Fruit fly (Drosophila melanogaster) whole organism, embryonic: Measurements from ENCODE around the gene CG32551.
A peak's percentile ranks its signal among the peaks of the same experiment; 100 is the strongest.

Source experiments
- Adf1 ChIP-seq: fragments of 200-800 bp; sonication (Bioruptor generic); IDR thresholded peaks from 2 replicates; pipeline ENCODE4 v1.3.6; 2022; ENCODE audit warnings: missing biosample characterization, missing genetic modification characterization
- Atf-2 ChIP-seq: fragments of 200-800 bp; sonication (Bioruptor generic); optimal IDR thresholded peaks from 2 replicates; lab custom pipeline; 2016; ENCODE audit warnings: missing biosample characterization, missing genetic modification characterization
- CG11504 ChIP-seq: fragments of 200-800 bp; sonication (Bioruptor generic); optimal IDR thresholded peaks from 3 replicates; lab custom pipeline; 2019; ENCODE audit warnings: missing biosample characterization, mild to moderate bottlenecking, missing genetic modification characterization, moderate library complexity
- CG11696 ChIP-seq: fragments of 200-800 bp; sonication (Bioruptor generic); IDR thresholded peaks from 2 replicates; pipeline ENCODE4 v1.3.6; 2022; ENCODE audit warnings: missing biosample characterization, missing genetic modification characterization
- CG12104 ChIP-seq: fragments of 200-800 bp; sonication (Bioruptor generic); optimal IDR thresholded peaks from 3 replicates; lab custom pipeline; 2016; ENCODE audit warnings: missing biosample characterization, missing genetic modification characterization
- CG32772 ChIP-seq: fragments of 200-800 bp; sonication (Bioruptor generic); IDR thresholded peaks from 2 replicates; pipeline ENCODE4 v1.3.6; 2022; ENCODE audit warnings: missing biosample characterization, missing genetic modification characterization
- CG33557 ChIP-seq: fragments of 200-800 bp; sonication (Bioruptor generic); optimal IDR thresholded peaks from 2 replicates; lab custom pipeline; 2019; ENCODE audit warnings: missing biosample characterization, mild to moderate bottlenecking, missing genetic modification characterization, moderate library complexity
- CG4328 ChIP-seq: fragments of 200-800 bp; sonication (Bioruptor generic); optimal IDR thresholded peaks from 3 replicates; lab custom pipeline; 2017; ENCODE audit warnings: missing biosample characterization, missing genetic modification reagents, missing genetic modification characterization
- CG4404 ChIP-seq: fragments of 200-800 bp; sonication (Bioruptor generic); IDR thresholded peaks from 2 replicates; pipeline ENCODE4 v1.3.6; 2022; ENCODE audit warnings: missing biosample characterization, missing genetic modification characterization
- CG5245 ChIP-seq: fragments of 200-800 bp; sonication (Bioruptor generic); optimal IDR thresholded peaks from 3 replicates; lab custom pipeline; 2016; ENCODE audit warnings: missing biosample characterization, missing genetic modification characterization
- CG8290 ChIP-seq, 3 experiments: fragments of 200-800 bp; sonication (Bioruptor generic); optimal IDR thresholded peaks; 2 replicates each; lab custom pipeline; 2016 to 2019; ENCODE audit warnings: missing biosample characterization in 3 of 3, missing genetic modification characterization in 3 of 3, mild to moderate bottlenecking in 2 of 3, moderate library complexity in 1 of 3
- CG8478 ChIP-seq: fragments of >200 bp; optimal IDR thresholded peaks from 2 replicates; lab custom pipeline; 2018
- CG9876 ChIP-seq: fragments of 200-800 bp; sonication (Bioruptor generic); optimal IDR thresholded peaks from 2 replicates; lab custom pipeline; 2016; ENCODE audit warnings: missing biosample characterization, missing genetic modification characterization
- Dad ChIP-seq: fragments of 200-800 bp; sonication (Bioruptor generic); optimal IDR thresholded peaks from 3 replicates; lab custom pipeline; 2016; ENCODE audit warnings: missing biosample characterization, missing genetic modification characterization
- Dbx ChIP-seq: fragments of 200-800 bp; sonication (Bioruptor generic); IDR thresholded peaks from 3 replicates; pipeline ENCODE4 v1.3.6; 2022; ENCODE audit warnings: missing biosample characterization, missing genetic modification characterization
- E2f2 ChIP-seq: fragments of 200-800 bp; sonication (Bioruptor generic); IDR thresholded peaks from 2 replicates; pipeline ENCODE4 v1.3.6; 2022; ENCODE audit warnings: missing biosample characterization, missing genetic modification characterization
- HHEX ChIP-seq: fragments of 200-800 bp; sonication (Bioruptor generic); optimal IDR thresholded peaks from 3 replicates; lab custom pipeline; 2017; ENCODE audit warnings: missing biosample characterization, mild to moderate bottlenecking, missing genetic modification characterization, missing genetic modification reagents
- HLH3B ChIP-seq: fragments of 200-800 bp; sonication (Bioruptor generic); IDR thresholded peaks from 2 replicates; pipeline ENCODE4 v1.3.6; 2022; ENCODE audit warnings: missing biosample characterization, missing genetic modification characterization
- Hsf ChIP-seq: fragments of 200-800 bp; sonication (Bioruptor generic); optimal IDR thresholded peaks from 3 replicates; lab custom pipeline; 2016; ENCODE audit warnings: missing biosample characterization, missing genetic modification characterization
- Lhr ChIP-seq: fragments of 200-800 bp; sonication (Bioruptor generic); optimal IDR thresholded peaks from 3 replicates; lab custom pipeline; 2017; ENCODE audit warnings: mild to moderate bottlenecking, missing biosample characterization, missing genetic modification reagents, missing genetic modification characterization
- Myb ChIP-seq: fragments of 200-800 bp; sonication (Bioruptor generic); optimal IDR thresholded peaks from 2 replicates; lab custom pipeline; 2016; ENCODE audit warnings: missing biosample characterization, missing genetic modification characterization
- NC2β ChIP-seq: fragments of 200-800 bp; sonication (Bioruptor generic); optimal IDR thresholded peaks from 2 replicates; lab custom pipeline; 2016; ENCODE audit warnings: missing biosample characterization, missing genetic modification characterization
- Nf-YA ChIP-seq: fragments of 200-800 bp; sonication (Bioruptor generic); IDR thresholded peaks from 2 replicates; pipeline ENCODE4 v1.3.6; 2022; ENCODE audit warnings: missing biosample characterization, missing genetic modification characterization
- Optix ChIP-seq: fragments of 200-800 bp; sonication (Bioruptor generic); IDR thresholded peaks from 3 replicates; pipeline ENCODE4 v1.3.6; 2022; ENCODE audit warnings: missing biosample characterization, missing genetic modification characterization
- Sox100B ChIP-seq: fragments of 200-800 bp; sonication (Bioruptor generic); optimal IDR thresholded peaks from 3 replicates; lab custom pipeline; 2018; ENCODE audit warnings: missing biosample characterization, mild to moderate bottlenecking, missing genetic modification characterization
- ase ChIP-seq: fragments of 200-800 bp; sonication (Bioruptor generic); IDR thresholded peaks from 3 replicates; pipeline ENCODE4 v1.3.6; 2022; ENCODE audit warnings: missing biosample characterization, missing genetic modification characterization
- chif ChIP-seq, 2 experiments: fragments of 200-800 bp; sonication (Bioruptor generic); optimal IDR thresholded peaks; 3 replicates each; lab custom pipeline; 2016; ENCODE audit warnings: missing biosample characterization in 2 of 2, missing genetic modification characterization in 2 of 2
- cwo ChIP-seq: fragments of 200-800 bp; sonication (Bioruptor generic); optimal IDR thresholded peaks from 3 replicates; lab custom pipeline; 2017; ENCODE audit warnings: missing biosample characterization, missing genetic modification characterization, mild to moderate bottlenecking, moderate library complexity, missing genetic modification reagents
- dpn ChIP-seq, 2 experiments: fragments of 200-800 bp; sonication (Bioruptor generic); optimal IDR thresholded peaks; 3 replicates each; lab custom pipeline; 2016; ENCODE audit warnings: missing biosample characterization in 2 of 2, missing genetic modification characterization in 2 of 2
- emc ChIP-seq: fragments of 200-800 bp; sonication (Bioruptor generic); optimal IDR thresholded peaks from 2 replicates; lab custom pipeline; 2016; ENCODE audit warnings: missing biosample characterization, missing genetic modification characterization
- ewg ChIP-seq: fragments of 200-800 bp; sonication (Bioruptor generic); optimal IDR thresholded peaks from 3 replicates; lab custom pipeline; 2017; ENCODE audit warnings: mild to moderate bottlenecking, missing biosample characterization, missing genetic modification reagents, missing genetic modification characterization
- gcm2 ChIP-seq: fragments of 200-800 bp; sonication (Bioruptor generic); optimal IDR thresholded peaks from 2 replicates; lab custom pipeline; 2016; ENCODE audit warnings: missing biosample characterization, missing genetic modification characterization
- gro ChIP-seq: fragments of 200-800 bp; sonication (Bioruptor generic); optimal IDR thresholded peaks from 2 replicates; lab custom pipeline; 2016; ENCODE audit warnings: missing biosample characterization, missing genetic modification characterization
- hb ChIP-seq: fragments of 200-800 bp; sonication (Bioruptor generic); IDR thresholded peaks from 3 replicates; pipeline ENCODE4 v1.3.6; 2022; ENCODE audit warnings: missing biosample characterization, missing genetic modification characterization; ENCODE audit not compliant: partially characterized antibody
- ind ChIP-seq: fragments of 200-800 bp; sonication (Bioruptor generic); optimal IDR thresholded peaks from 3 replicates; lab custom pipeline; 2016; ENCODE audit warnings: missing biosample characterization, missing genetic modification characterization
- kah ChIP-seq: fragments of 200-800 bp; sonication (Bioruptor generic); optimal IDR thresholded peaks from 2 replicates; lab custom pipeline; 2018; ENCODE audit warnings: missing biosample characterization, mild to moderate bottlenecking, missing genetic modification characterization
- mirr ChIP-seq: fragments of 200-800 bp; sonication (Bioruptor generic); optimal IDR thresholded peaks from 3 replicates; lab custom pipeline; 2018; ENCODE audit warnings: missing biosample characterization, mild to moderate bottlenecking, missing genetic modification characterization
- onecut ChIP-seq: fragments of 200-800 bp; sonication (Bioruptor generic); IDR thresholded peaks from 2 replicates; pipeline ENCODE4 v1.3.6; 2022; ENCODE audit warnings: missing biosample characterization, missing genetic modification characterization
- pho ChIP-seq: fragments of 200-800 bp; sonication (Bioruptor generic); optimal IDR thresholded peaks from 2 replicates; lab custom pipeline; 2016; ENCODE audit warnings: missing biosample characterization, missing genetic modification characterization
- ranshi ChIP-seq: fragments of 200-800 bp; sonication (Bioruptor generic); IDR thresholded peaks from 2 replicates; pipeline ENCODE4 v1.3.6; 2022; ENCODE audit warnings: missing biosample characterization, missing genetic modification characterization
- salm ChIP-seq: fragments of 200-800 bp; sonication (Bioruptor generic); optimal IDR thresholded peaks from 2 replicates; lab custom pipeline; 2018; ENCODE audit warnings: missing biosample characterization, mild to moderate bottlenecking, missing genetic modification characterization
- sens-2 ChIP-seq: fragments of 200-800 bp; sonication (Bioruptor generic); IDR thresholded peaks from 2 replicates; pipeline ENCODE4 v1.3.6; 2022; ENCODE audit warnings: missing biosample characterization, missing genetic modification characterization
- sr ChIP-seq: fragments of 200-800 bp; sonication (Bioruptor generic); IDR thresholded peaks from 3 replicates; pipeline ENCODE4 v1.3.6; 2022; ENCODE audit warnings: missing biosample characterization, missing genetic modification characterization
- tap ChIP-seq: fragments of 200-800 bp; optimal IDR thresholded peaks from 3 replicates; lab custom pipeline; 2019; ENCODE audit warnings: missing biosample characterization, mild to moderate bottlenecking, missing genetic modification characterization, moderate library complexity
- tgo ChIP-seq: fragments of 200-800 bp; sonication (Bioruptor generic); IDR thresholded peaks from 3 replicates; pipeline ENCODE4 v1.3.6; 2022; ENCODE audit warnings: missing biosample characterization, missing genetic modification characterization
- toy ChIP-seq: fragments of 200-800 bp; sonication (Bioruptor generic); IDR thresholded peaks from 2 replicates; pipeline ENCODE4 v1.3.6; 2022; ENCODE audit warnings: missing biosample characterization, missing genetic modification characterization
- unc-4 ChIP-seq: fragments of 200-800 bp; sonication (Bioruptor generic); IDR thresholded peaks from 2 replicates; pipeline ENCODE4 v1.3.6; 2022; ENCODE audit warnings: missing biosample characterization, missing genetic modification characterization; ENCODE audit not compliant: partially characterized antibody
- vvl ChIP-seq: fragments of 200-800 bp; sonication (Bioruptor generic); IDR thresholded peaks from 2 replicates; pipeline ENCODE4 v1.3.6; 2022; ENCODE audit warnings: missing biosample characterization, missing genetic modification characterization
- yki ChIP-seq: fragments of >200 bp; optimal IDR thresholded peaks from 3 replicates; lab custom pipeline; 2018
- z ChIP-seq: fragments of 200-800 bp; sonication (Bioruptor generic); IDR thresholded peaks from 3 replicates; pipeline ENCODE4 v1.3.6; 2022; ENCODE audit warnings: missing biosample characterization, missing genetic modification characterization
- zfh1 ChIP-seq: fragments of 200-800 bp; sonication (Bioruptor generic); IDR thresholded peaks from 3 replicates; pipeline ENCODE4 v1.3.6; 2022; ENCODE audit warnings: missing biosample characterization, missing genetic modification characterization

Gene CG32551

DNA sequence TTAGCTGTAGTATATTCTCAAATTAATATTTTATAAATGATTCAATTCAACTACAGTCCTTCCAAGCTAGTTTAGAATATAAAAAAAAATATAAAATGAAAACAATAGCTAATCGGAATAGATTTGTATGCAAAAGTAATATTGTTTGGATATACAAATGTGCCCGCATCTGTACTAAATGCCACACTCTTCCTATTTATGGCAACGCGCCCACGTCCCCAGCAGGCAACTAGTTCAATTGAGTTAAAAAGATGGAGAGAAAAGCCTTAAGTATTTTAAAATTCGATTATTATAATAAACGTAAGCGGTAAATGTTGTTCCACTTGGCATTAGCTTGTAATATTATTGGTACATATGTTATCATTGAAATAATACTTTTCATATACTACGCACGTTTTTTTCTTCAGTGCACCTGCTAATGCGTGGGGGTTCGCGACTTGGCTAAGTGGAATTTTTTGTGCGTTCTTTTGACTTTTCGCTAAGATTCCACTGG, 33.1 kb upstream of the CG32551 start (continued):
- TF ChIP-seq E2f2 (GFP tag; lab: Robert Waterston, UW) (peak; percentile 35; the same call in 1 of the 2 replicates), Myb (GFP tag; lab: Kevin White, UChicago) (peak; percentile 8), Nf-YA (GFP tag; lab: Robert Waterston, UW) (no peak), Optix (no peak), zfh1 (GFP tag; lab: Robert Waterston, UW) (peak; percentile 23; the same call in 1 of the 3 replicates), Lhr (GFP tag; lab: Kevin White, UChicago) (peak; percentile 14), gro (GFP tag; lab: Kevin White, UChicago) (peak; percentile 35), CG32772 (peak; percentile 37; the same call in 1 of the 2 replicates), hb (no peak), HHEX (peak; percentile 39), Sox100B (peak; percentile 78), kah (peak; percentile 15), cwo (GFP tag; lab: Kevin White, UChicago) (peak; percentile 56), CG5245 (no peak), CG33557 (no peak), CG8478 (no peak), CG12104 (peak; percentile 55), sr (GFP tag; lab: Robert Waterston, UW) (peak; percentile 86), ind (GFP tag; lab: Kevin White, UChicago) (peak; percentile 59), chif (GFP tag; optimal IDR thresholded peaks at IDR 0.05; lab: Kevin White, UChicago) (peak; percentile 34 to 38), Dbx (GFP tag; lab: Robert Waterston, UW) (peak; percentile 73), unc-4 (GFP tag; lab: Robert Waterston, UW) (no peak), onecut (GFP tag; lab: Robert Waterston, UW) (0 out of 2 replicates have a peak, but pooled peaks have one; percentile 4), emc (GFP tag; lab: Kevin White, UChicago) (peak; percentile 27), gcm2 (peak; percentile 25), toy (GFP tag; lab: Robert Waterston, UW) (no peak), yki (no peak), Hsf (GFP tag; lab: Kevin White, UChicago) (peak; percentile 70), CG11696 (GFP tag; lab: Robert Waterston, UW) (peak; percentile 63; the same call in 1 of the 2 replicates), tap (tag; lab: Kevin White, UChicago) (peak; percentile 32), salm (peak; percentile 55), CG4404 (GFP tag; lab: Robert Waterston, UW) (0 out of 2 replicates have a peak, but pooled peaks have one; percentile 32), mirr (GFP tag; lab: Kevin White, UChicago) (no peak), CG9876 (GFP tag; lab: Kevin White, UChicago) (peak; percentile 5), CG4328 (GFP tag; lab: Kevin White, UChicago) (no peak), Dad (GFP tag; lab: Kevin White, UChicago) (peak; percentile 11), HLH3B (peak; percentile 46), sens-2 (GFP tag; lab: Robert Waterston, UW) (peak; percentile 42; the same call in 1 of the 2 replicates), NC2β (GFP tag; lab: Kevin White, UChicago) (no peak), Atf-2 (GFP tag; lab: Kevin White, UChicago) (peak; percentile 22), z (GFP tag; lab: Robert Waterston, UW) (no peak), tgo (peak; percentile 42; the same call in 2 of the 3 replicates), pho (GFP tag; lab: Kevin White, UChicago) (peak; percentile 23), vvl (no peak; the same call in 1 of the 2 replicates), ranshi (GFP tag; lab: Robert Waterston, UW) (no peak), dpn (GFP tag; optimal IDR thresholded peaks at IDR 0.05; lab: Kevin White, UChicago) (peak; percentile 35 to 50), ase (GFP tag; lab: Robert Waterston, UW) (0 out of 3 replicates have a peak, but pooled peaks have one; percentile 48), CG8290 (GFP tag; optimal IDR thresholded peaks at IDR 0.05; lab: Kevin White, UChicago) (no peak), CG8290 (tag; optimal IDR thresholded peaks at IDR 0.05; lab: Kevin White, UChicago) (peak in 1 of 2 experiments; percentile 52), CG11504 (peak; percentile 87), Adf1 (GFP tag; lab: Robert Waterston, UW) (no peak), ewg (GFP tag; lab: Kevin White, UChicago) (peak; percentile 60)
